Worm (Caenorhabditis elegans): ENCODE measurements around the gene C53A5.9.

Gene C53A5.9

ce11 chrV:14508556-14508955, 50.1 kb downstream of the C53A5.9 start:
- TF ChIP-seq elt-1 (tag; optimal IDR thresholded peaks at IDR 0.05) (no peak), sma-3 (GFP tag; optimal IDR thresholded peaks at IDR 0.05) (no peak), mdl-1 (tag; optimal IDR thresholded peaks at IDR 0.05) (no peak), ztf-11 (tag; optimal IDR thresholded peaks at IDR 0.05) (no peak), nhr-6 (tag; optimal IDR thresholded peaks at IDR 0.05) (no peak), Y55F3AM.14 (GFP tag; optimal IDR thresholded peaks at IDR 0.05) (no peak), gmeb-1 (tag; optimal IDR thresholded peaks at IDR 0.05) (no peak)

DNA sequence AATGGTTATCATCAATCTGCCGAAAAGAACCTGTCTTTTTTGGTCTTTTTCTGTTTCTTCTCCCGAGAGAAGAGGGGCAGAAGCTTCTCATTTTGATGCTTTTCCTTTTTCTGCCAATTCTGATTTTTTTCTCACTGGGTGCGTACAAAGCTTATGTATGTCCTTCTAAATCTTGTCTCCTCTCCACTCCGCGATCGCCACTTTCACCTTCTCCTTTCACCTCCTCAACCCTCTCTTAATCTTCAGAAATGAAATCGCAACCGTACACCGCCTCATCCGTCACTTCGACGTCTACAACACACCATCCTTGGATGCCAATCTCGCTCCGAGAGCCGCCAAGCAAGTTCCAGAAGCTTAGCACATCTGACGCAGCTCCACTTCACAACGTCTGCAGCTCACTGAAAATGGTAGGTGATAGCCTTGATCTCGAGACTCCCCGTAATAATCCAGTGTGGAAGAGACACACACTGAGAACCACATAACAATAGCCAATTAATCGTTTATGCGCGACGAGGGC, 50.6 kb downstream of the C53A5.9 start, which contains the start of gene R02D5.1:
Gene R02D5.1 (plus strand): TSS at position 245 of the 517 bp plus-strand sequence.
- TF ChIP-seq R02D3.7 (tag; optimal IDR thresholded peaks at IDR 0.05): no peak
- TF ChIP-seq blmp-1 (tag; optimal IDR thresholded peaks at IDR 0.05; ENCODE audit: insufficient read depth): peak; percentile 88

Measured in whole organism, L2 larva.